Fruit fly (Drosophila melanogaster): ENCODE results near the gene tank.

tank gene

dm6 chr2L:4811491-4812058, 26.2 kb downstream of the tank start:
- no peak for TF ChIP-seq CTCF (optimal IDR thresholded peaks at IDR 0.05)

dm6 chr2L:4810697-4811490, 26.9 kb downstream of the tank start:
- TF ChIP-seq CG8478 (optimal IDR thresholded peaks at IDR 0.05) (no peak), CTCF (optimal IDR thresholded peaks at IDR 0.05) (no peak)

dm6 chr2L:4810044-4810609, 27.7 kb downstream of the tank start:
- TF ChIP-seq CTCF (optimal IDR thresholded peaks at IDR 0.05) (peak in 1 of 2 experiments; percentile 23), CG8478 (optimal IDR thresholded peaks at IDR 0.05) (no peak)

- TF ChIP-seq CTCF (optimal IDR thresholded peaks at IDR 0.05) (no peak), CG8478 (optimal IDR thresholded peaks at IDR 0.05) (no peak)
Measured at dm6 chr2L:4807953-4808604, 29.7 kb downstream of the tank start.

dm6 chr2L:4806109-4806508, 31.7 kb downstream of the tank start:
- TF ChIP-seq CG8478 (optimal IDR thresholded peaks at IDR 0.05) = no peak
- no peak for TF ChIP-seq CTCF (optimal IDR thresholded peaks at IDR 0.05)

dm6 chr2L:4801705-4802216, 36.0 kb downstream of the tank start, which contains the start of gene slf:
Gene slf, minus strand, starts transcription at chr2L:4801923.
- TF ChIP-seq CTCF (optimal IDR thresholded peaks at IDR 0.05) (no peak), CG8478 (optimal IDR thresholded peaks at IDR 0.05) (no peak)

dm6 chr2L:4800033-4800432, 37.8 kb downstream of the tank start:
- no peak for TF ChIP-seq CG8478 (optimal IDR thresholded peaks at IDR 0.05)
- TF ChIP-seq CTCF (optimal IDR thresholded peaks at IDR 0.05) = no peak

dm6 chr2L:4798894-4799293, 38.9 kb downstream of the tank start:
- TF ChIP-seq CG8478 (optimal IDR thresholded peaks at IDR 0.05) (no peak), CTCF (optimal IDR thresholded peaks at IDR 0.05) (no peak)

- TF ChIP-seq CTCF (optimal IDR thresholded peaks at IDR 0.05) (no peak), CG8478 (optimal IDR thresholded peaks at IDR 0.05) (no peak)
Measured at dm6 chr2L:4797643-4798042, 40.2 kb downstream of the tank start.

dm6 chr2L:4794524-4794804, 43.3 kb downstream of the tank start, which contains the start of gene CG3294:
Gene CG3294, plus strand, starts transcription at chr2L:4794549.
- TF ChIP-seq CTCF (optimal IDR thresholded peaks at IDR 0.05) = no peak
- TF ChIP-seq CG8478 (optimal IDR thresholded peaks at IDR 0.05) = no peak

dm6 chr2L:4793780-4794523, 43.8 kb downstream of the tank start, which contains the start of gene fipi:
Gene fipi, minus strand, starts transcription at chr2L:4794044.
- TF ChIP-seq CTCF (optimal IDR thresholded peaks at IDR 0.05) (no peak), CG8478 (optimal IDR thresholded peaks at IDR 0.05) (no peak)
